Worm (Caenorhabditis elegans): Measurements from ENCODE around the gene mes-4.

- TF ChIP-seq flt-1 (GFP tag; IDR thresholded peaks at IDR 0.05) (no peak), ztf-29 (GFP tag; IDR thresholded peaks at IDR 0.05) (no peak), ztf-23 (GFP tag; IDR thresholded peaks at IDR 0.05) (no peak), cog-1 (tag; optimal IDR thresholded peaks at IDR 0.05) (no peak), tab-1 (GFP tag; IDR thresholded peaks at IDR 0.05) (no peak)
These were observed 15.6 kb downstream of the mes-4 start for ce11 chrV:13421697-13422096.

Measured in whole organism, midembryonic.